Worm (Caenorhabditis elegans) whole organism, mixed stage, embryonic: ENCODE data around the gene nrf-5.

Experiments
- bed-3 ChIP-seq: fragments of 200-800 bp; sonication (Bioruptor generic); optimal IDR thresholded peaks from 3 replicates; lab custom pipeline; 2018; ENCODE audit warnings: mild to moderate bottlenecking, missing genetic modification characterization, moderate library complexity, missing compliant biosample characterization
- blmp-1 ChIP-seq: fragments of 150-350 bp; optimal IDR thresholded peaks from 2 replicates; lab custom pipeline; 2014; ENCODE audit warnings: missing biosample characterization, missing genetic modification characterization
- elt-1 ChIP-seq: sonication (generic microtip); optimal IDR thresholded peaks from 2 replicates; lab custom pipeline; 2017; ENCODE audit warnings: missing genetic modification characterization, mild to moderate bottlenecking, missing compliant biosample characterization, antibody characterized with exemption, moderate library complexity, borderline replicate concordance; ENCODE audit not compliant: insufficient read depth
- ham-2 ChIP-seq: fragments of 200-800 bp; sonication (Bioruptor generic); optimal IDR thresholded peaks from 2 replicates; lab custom pipeline; 2018; ENCODE audit warnings: mild to moderate bottlenecking, missing genetic modification characterization, missing compliant biosample characterization
- lin-13 ChIP-seq: fragments of 150-350 bp; optimal IDR thresholded peaks from 2 replicates; lab custom pipeline; 2014; ENCODE audit warnings: missing biosample characterization, missing genetic modification characterization
- mab-5 ChIP-seq: fragments of 150-350 bp; optimal IDR thresholded peaks from 2 replicates; lab custom pipeline; 2014; ENCODE audit warnings: missing biosample characterization, missing genetic modification characterization
- mep-1 ChIP-seq: fragments of 150-350 bp; optimal IDR thresholded peaks from 2 replicates; lab custom pipeline; 2017; ENCODE audit warnings: missing biosample characterization, missing genetic modification reagents, missing genetic modification characterization, inconsistent platforms
- nhr-237 ChIP-seq: fragments of 150-350 bp; optimal IDR thresholded peaks from 2 replicates; lab custom pipeline; 2014; ENCODE audit warnings: missing biosample characterization, missing genetic modification characterization
- pha-4 ChIP-seq: fragments of 150-350 bp; optimal IDR thresholded peaks from 2 replicates; lab custom pipeline; 2018; ENCODE audit warnings: missing biosample characterization, missing genetic modification reagents, missing genetic modification characterization
- sptf-1 ChIP-seq: sonication (generic microtip); optimal IDR thresholded peaks from 2 replicates; lab custom pipeline; 2017; ENCODE audit warnings: mild to moderate bottlenecking, missing genetic modification characterization, moderate library complexity, missing compliant biosample characterization
- ztf-11 ChIP-seq: fragments of 150-350 bp; optimal IDR thresholded peaks from 2 replicates; lab custom pipeline; 2014; ENCODE audit warnings: missing biosample characterization, missing genetic modification characterization

DNA sequence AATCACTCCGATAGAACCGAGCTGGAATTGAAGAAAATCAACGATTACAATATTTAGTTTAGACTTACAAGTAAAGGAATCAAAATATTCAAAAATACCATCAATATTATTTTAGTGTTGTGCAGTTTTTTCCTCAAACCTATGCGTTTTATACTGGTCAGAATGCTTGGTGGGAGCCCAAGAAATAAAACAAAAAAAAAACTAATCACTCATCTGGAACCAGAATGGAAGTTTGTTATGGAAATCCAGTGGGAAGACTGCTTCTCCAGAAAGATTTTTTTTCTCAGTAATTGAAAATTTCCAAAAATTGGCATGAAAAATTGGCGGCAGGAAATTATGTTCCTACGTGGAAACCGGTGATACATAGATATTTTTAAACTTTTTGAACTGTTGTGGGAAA lies 28.3 kb downstream of the nrf-5 start, which contains the start of gene srx-134:
- TF ChIP-seq pha-4 (tag; lab: Kevin White, UChicago) = no peak
- no peak for TF ChIP-seq bed-3 (GFP tag; lab: Kevin White, UChicago)
- TF ChIP-seq mep-1 = no peak
- TF ChIP-seq mab-5 = no peak
- no peak for TF ChIP-seq ham-2 (GFP tag; lab: Kevin White, UChicago)
- TF ChIP-seq sptf-1 (tag; lab: Kevin White, UChicago) = no peak
- TF ChIP-seq lin-13 (tag; lab: Kevin White, UChicago) = no peak
- TF ChIP-seq ztf-11 (tag; lab: Kevin White, UChicago) = no peak
- TF ChIP-seq nhr-237 (tag; lab: Kevin White, UChicago) = no peak
- no peak for TF ChIP-seq elt-1 (tag; lab: Kevin White, UChicago)
- TF ChIP-seq blmp-1 = no peak
